Fruit fly (Drosophila melanogaster) whole organism, adult: ENCODE data around the gene CG9391.

Source experiments
- CG11617 ChIP-seq: fragments of 200-800 bp; sonication (Bioruptor generic); optimal IDR thresholded peaks from 2 replicates; lab custom pipeline; 2017; ENCODE audit warnings: mild to moderate bottlenecking, missing biosample characterization, missing genetic modification reagents, missing genetic modification characterization
- CG12768 ChIP-seq: fragments of 200-800 bp; sonication (Bioruptor generic); optimal IDR thresholded peaks from 2 replicates; lab custom pipeline; 2017; ENCODE audit warnings: missing biosample characterization, missing genetic modification characterization, mild to moderate bottlenecking, moderate library complexity, missing genetic modification reagents
- CG14711 ChIP-seq: fragments of 200-800 bp; sonication (Bioruptor generic); optimal IDR thresholded peaks from 2 replicates; lab custom pipeline; 2018; ENCODE audit warnings: missing biosample characterization, mild to moderate bottlenecking, missing genetic modification characterization, moderate library complexity
- CG1620 ChIP-seq: fragments of 200-800 bp; sonication (Bioruptor generic); optimal IDR thresholded peaks from 2 replicates; lab custom pipeline; 2016; ENCODE audit warnings: missing biosample characterization, missing genetic modification characterization
- CG33017 ChIP-seq: fragments of 200-800 bp; sonication (Bioruptor generic); optimal IDR thresholded peaks from 2 replicates; lab custom pipeline; 2018; ENCODE audit warnings: missing biosample characterization, mild to moderate bottlenecking, missing genetic modification characterization, moderate library complexity
- CG5204 ChIP-seq: fragments of 200-800 bp; sonication (Bioruptor generic); optimal IDR thresholded peaks from 2 replicates; lab custom pipeline; 2016; ENCODE audit warnings: missing biosample characterization, missing genetic modification characterization
- CG7045 ChIP-seq: fragments of 200-800 bp; sonication (Bioruptor generic); optimal IDR thresholded peaks from 2 replicates; lab custom pipeline; 2017; ENCODE audit warnings: missing biosample characterization, mild to moderate bottlenecking, missing genetic modification characterization
- CG7101 ChIP-seq: fragments of 200-800 bp; sonication (Bioruptor generic); optimal IDR thresholded peaks from 2 replicates; lab custom pipeline; 2018; ENCODE audit warnings: missing biosample characterization, mild to moderate bottlenecking, missing genetic modification characterization, moderate library complexity
- Clk ChIP-seq: fragments of 200-800 bp; sonication (Bioruptor generic); optimal IDR thresholded peaks from 2 replicates; lab custom pipeline; 2017; ENCODE audit warnings: missing biosample characterization, missing genetic modification characterization
- Crg-1 ChIP-seq: fragments of 200-800 bp; sonication (Bioruptor generic); optimal IDR thresholded peaks from 2 replicates; lab custom pipeline; 2016; ENCODE audit warnings: missing biosample characterization, missing genetic modification characterization
- Hr96 ChIP-seq: fragments of 200-800 bp; sonication (Bioruptor generic); optimal IDR thresholded peaks from 2 replicates; lab custom pipeline; 2016; ENCODE audit warnings: missing biosample characterization, missing genetic modification characterization
- Mnt ChIP-seq: fragments of 200-800 bp; sonication (Bioruptor generic); optimal IDR thresholded peaks from 2 replicates; lab custom pipeline; 2016; ENCODE audit warnings: missing biosample characterization, mild to moderate bottlenecking, missing genetic modification characterization
- bab1 ChIP-seq: fragments of 200-800 bp; sonication (Bioruptor generic); optimal IDR thresholded peaks from 3 replicates; lab custom pipeline; 2019; ENCODE audit warnings: missing biosample characterization, mild to moderate bottlenecking, missing genetic modification characterization, moderate library complexity
- cic ChIP-seq: fragments of 200-800 bp; sonication (Bioruptor generic); optimal IDR thresholded peaks from 2 replicates; lab custom pipeline; 2017; ENCODE audit warnings: missing biosample characterization, mild to moderate bottlenecking, missing genetic modification characterization, moderate library complexity
- cnc ChIP-seq, 2 experiments: fragments of >200 bp; optimal IDR thresholded peaks; 2 replicates each; lab custom pipeline; 2017
- kay ChIP-seq: fragments of 200-800 bp; sonication (Bioruptor generic); peaks from one replicate; lab custom pipeline; 2016; ENCODE audit warnings: missing biosample characterization, missing genetic modification characterization, borderline replicate concordance
- ovo ChIP-seq: fragments of 200-800 bp; sonication (Bioruptor generic); optimal IDR thresholded peaks from 2 replicates; lab custom pipeline; 2016; ENCODE audit warnings: missing biosample characterization, missing genetic modification characterization
- pad ChIP-seq: fragments of 200-800 bp; sonication (Bioruptor generic); optimal IDR thresholded peaks from 3 replicates; lab custom pipeline; 2017; ENCODE audit warnings: missing biosample characterization, missing genetic modification characterization, mild to moderate bottlenecking, moderate library complexity, missing genetic modification reagents
- tj ChIP-seq: fragments of 200-800 bp; sonication (Bioruptor generic); optimal IDR thresholded peaks from 3 replicates; lab custom pipeline; 2017; ENCODE audit warnings: missing biosample characterization, mild to moderate bottlenecking, missing genetic modification characterization, moderate library complexity
- toe ChIP-seq: fragments of 200-800 bp; sonication (Bioruptor generic); optimal IDR thresholded peaks from 2 replicates; lab custom pipeline; 2016; ENCODE audit warnings: missing biosample characterization, missing genetic modification characterization

Gene CG9391

dm6 chr3L:21301737-21302487 is 33.8 kb upstream of the CG9391 start:
- TF ChIP-seq CG14711 (tag; lab: Kevin White, UChicago) (no peak), tj (no peak), pad (GFP tag; lab: Kevin White, UChicago) (no peak), kay (GFP tag; lab: Kevin White, UChicago) (no peak), Clk (no peak), CG1620 (GFP tag; lab: Kevin White, UChicago) (no peak), CG7045 (no peak), CG7101 (tag; lab: Kevin White, UChicago) (no peak), CG5204 (GFP tag; lab: Kevin White, UChicago) (no peak), ovo (GFP tag; lab: Kevin White, UChicago) (no peak), Hr96 (GFP tag; lab: Kevin White, UChicago) (no peak), CG11617 (GFP tag; lab: Kevin White, UChicago) (no peak), Crg-1 (GFP tag; lab: Kevin White, UChicago) (no peak), CG33017 (tag; lab: Kevin White, UChicago) (no peak), Mnt (GFP tag; lab: Kevin White, UChicago) (no peak), cnc (optimal IDR thresholded peaks at IDR 0.05; lab: Kevin White, UChicago) (no peak), cic (GFP tag; lab: Kevin White, UChicago) (no peak), bab1 (GFP tag; lab: Kevin White, UChicago) (no peak)

dm6 chr3L:21300280-21300679 is 32.1 kb upstream of the CG9391 start, which contains the start of gene Cpr78Cc:
Gene Cpr78Cc (plus strand): TSS chr3L:21300580.
- no peak for TF ChIP-seq Crg-1 (GFP tag; lab: Kevin White, UChicago)
- no peak for TF ChIP-seq CG1620 (GFP tag; lab: Kevin White, UChicago)
- no peak for TF ChIP-seq Clk
- no peak for TF ChIP-seq CG11617 (GFP tag; lab: Kevin White, UChicago)
- no peak for TF ChIP-seq cnc (optimal IDR thresholded peaks at IDR 0.05; lab: Kevin White, UChicago)
- TF ChIP-seq tj: no peak
- no peak for TF ChIP-seq Mnt (GFP tag; lab: Kevin White, UChicago)
- no peak for TF ChIP-seq CG7045
- no peak for TF ChIP-seq toe (GFP tag; lab: Kevin White, UChicago)
- TF ChIP-seq bab1 (GFP tag; lab: Kevin White, UChicago): no peak
- no peak for TF ChIP-seq CG7101 (tag; lab: Kevin White, UChicago)
- no peak for TF ChIP-seq cic (GFP tag; lab: Kevin White, UChicago)
- no peak for TF ChIP-seq CG14711 (tag; lab: Kevin White, UChicago)
- TF ChIP-seq CG33017 (tag; lab: Kevin White, UChicago): no peak
- no peak for TF ChIP-seq kay (GFP tag; lab: Kevin White, UChicago)
- TF ChIP-seq ovo (GFP tag; lab: Kevin White, UChicago): no peak
- TF ChIP-seq CG12768 (GFP tag; lab: Kevin White, UChicago): no peak
- TF ChIP-seq Hr96 (GFP tag; lab: Kevin White, UChicago): no peak
- TF ChIP-seq CG5204 (GFP tag; lab: Kevin White, UChicago): no peak

DNA sequence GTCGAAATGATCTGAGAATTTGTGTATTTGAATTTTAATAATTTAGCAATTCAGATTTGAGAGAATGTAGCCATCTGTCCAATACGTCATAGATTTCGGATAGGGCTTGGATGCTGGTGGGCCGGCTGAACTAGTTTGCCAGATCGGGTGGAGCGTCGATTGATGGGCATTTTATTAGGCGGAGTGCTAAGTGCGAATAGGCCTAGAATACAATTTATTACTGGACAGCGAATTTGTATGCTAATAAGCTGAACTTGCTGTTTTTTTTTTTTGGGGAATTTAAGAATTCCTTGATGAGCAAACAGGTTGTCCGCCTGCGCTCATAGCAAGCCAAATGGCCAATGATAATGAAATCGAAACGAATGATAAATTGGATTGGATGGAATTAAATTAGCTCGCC is 31.1 kb upstream of the CG9391 start:
- no peak for TF ChIP-seq CG12768 (GFP tag; lab: Kevin White, UChicago)
- TF ChIP-seq ovo (GFP tag; lab: Kevin White, UChicago): no peak
- TF ChIP-seq pad (GFP tag; lab: Kevin White, UChicago): no peak
- no peak for TF ChIP-seq CG33017 (tag; lab: Kevin White, UChicago)
- no peak for TF ChIP-seq cnc (optimal IDR thresholded peaks at IDR 0.05; lab: Kevin White, UChicago)
- no peak for TF ChIP-seq CG7101 (tag; lab: Kevin White, UChicago)
- TF ChIP-seq cic (GFP tag; lab: Kevin White, UChicago): no peak
- TF ChIP-seq Crg-1 (GFP tag; lab: Kevin White, UChicago): no peak
- no peak for TF ChIP-seq bab1 (GFP tag; lab: Kevin White, UChicago)
- TF ChIP-seq tj: no peak
- no peak for TF ChIP-seq Mnt (GFP tag; lab: Kevin White, UChicago)
- TF ChIP-seq kay (GFP tag; lab: Kevin White, UChicago): no peak
- TF ChIP-seq Hr96 (GFP tag; lab: Kevin White, UChicago): no peak
- TF ChIP-seq CG5204 (GFP tag; lab: Kevin White, UChicago): no peak
- TF ChIP-seq toe (GFP tag; lab: Kevin White, UChicago): no peak

DNA sequence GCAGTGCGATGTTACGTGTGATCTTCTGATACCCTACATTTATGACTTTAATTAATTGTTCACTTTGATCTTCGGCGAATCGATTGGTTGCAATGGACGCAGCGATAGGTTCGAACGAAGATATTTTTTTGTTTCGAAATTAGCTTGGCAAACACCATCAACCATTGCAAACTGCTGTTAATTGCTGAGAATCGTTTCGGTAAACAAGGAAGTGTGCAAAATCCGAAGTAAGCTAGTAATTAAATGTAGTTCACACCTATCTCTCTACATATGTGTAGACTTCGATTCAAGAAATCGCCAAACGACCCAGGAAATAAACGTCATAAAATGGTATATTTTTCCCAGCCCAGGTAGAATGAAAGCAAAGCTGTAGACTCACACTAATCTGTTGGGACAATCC is 30.2 kb upstream of the CG9391 start, which contains the start of gene CG43702:
CG43702 (plus strand) TSS at position 301 of the 400 bp plus-strand sequence.
- TF ChIP-seq CG1620 (GFP tag; lab: Kevin White, UChicago) (no peak), kay (GFP tag; lab: Kevin White, UChicago) (no peak), CG12768 (GFP tag; lab: Kevin White, UChicago) (no peak), CG7045 (no peak), toe (GFP tag; lab: Kevin White, UChicago) (no peak), cnc (optimal IDR thresholded peaks at IDR 0.05; lab: Kevin White, UChicago) (no peak), Crg-1 (GFP tag; lab: Kevin White, UChicago) (no peak), Clk (no peak), bab1 (GFP tag; lab: Kevin White, UChicago) (no peak), CG11617 (GFP tag; lab: Kevin White, UChicago) (no peak), cic (GFP tag; lab: Kevin White, UChicago) (no peak), CG7101 (tag; lab: Kevin White, UChicago) (no peak), Mnt (GFP tag; lab: Kevin White, UChicago) (no peak), CG5204 (GFP tag; lab: Kevin White, UChicago) (no peak), ovo (GFP tag; lab: Kevin White, UChicago) (no peak)

DNA sequence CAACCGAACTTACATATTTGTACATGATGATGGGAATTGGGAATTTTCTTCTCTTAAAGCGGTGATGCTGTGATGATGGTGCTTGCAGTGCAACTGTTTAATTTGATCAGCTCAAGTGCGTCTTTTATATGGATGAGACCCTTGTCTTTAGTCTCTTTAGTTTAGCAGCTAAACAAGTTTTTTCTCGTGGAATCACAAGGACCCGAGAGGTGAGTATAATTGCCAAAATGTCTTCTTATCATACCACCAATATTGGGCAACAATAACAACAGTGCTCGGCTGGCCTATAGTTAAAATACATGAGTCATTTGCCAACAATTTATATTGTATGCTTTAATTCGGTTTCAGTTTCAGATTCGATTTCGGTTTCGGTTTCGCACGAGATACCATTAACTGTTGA is 29.6 kb upstream of the CG9391 start, which contains the start of gene Edg78E:
Edg78E (minus strand) TSS at position 101 of the 400 bp plus-strand sequence.
- no peak for TF ChIP-seq CG5204 (GFP tag; lab: Kevin White, UChicago)
